Worm (Caenorhabditis elegans) whole organism, L3 larva: Measurements from ENCODE around the gene T19D12.5.

Source experiments
- aly-2 ChIP-seq: fragments of 150-350 bp; optimal IDR thresholded peaks from 2 replicates; lab custom pipeline; 2014; ENCODE audit warnings: missing biosample characterization, missing genetic modification characterization
- ceh-16 ChIP-seq: sonication (generic microtip); optimal IDR thresholded peaks from 2 replicates; lab custom pipeline; 2017; ENCODE audit warnings: missing biosample characterization, missing genetic modification characterization
- ceh-28 ChIP-seq: fragments of 150-350 bp; optimal IDR thresholded peaks from 2 replicates; lab custom pipeline; 2014; ENCODE audit warnings: missing biosample characterization, missing genetic modification reagents, missing genetic modification characterization
- daf-12 ChIP-seq: fragments of 150-350 bp; optimal IDR thresholded peaks from 2 replicates; lab custom pipeline; 2014; ENCODE audit warnings: missing biosample characterization, missing genetic modification reagents, missing genetic modification characterization
- fos-1 ChIP-seq: fragments of 150-350 bp; optimal IDR thresholded peaks from 2 replicates; lab custom pipeline; 2014; ENCODE audit warnings: missing biosample characterization, missing genetic modification characterization
- jun-1 ChIP-seq: fragments of 150-350 bp; optimal IDR thresholded peaks from 2 replicates; lab custom pipeline; 2014; ENCODE audit warnings: missing biosample characterization, missing genetic modification reagents, missing genetic modification characterization
- lin-39 ChIP-seq: fragments of 150-350 bp; optimal IDR thresholded peaks from 2 replicates; lab custom pipeline; 2018; ENCODE audit warnings: missing biosample characterization, missing genetic modification reagents, missing genetic modification characterization
- nfya-1 ChIP-seq: sonication (generic microtip); optimal IDR thresholded peaks from 2 replicates; lab custom pipeline; 2017; ENCODE audit warnings: missing genetic modification characterization, mild to moderate bottlenecking, missing compliant biosample characterization, antibody characterized with exemption, moderate library complexity; ENCODE audit not compliant: insufficient read depth
- nhr-28 ChIP-seq: fragments of 150-350 bp; optimal IDR thresholded peaks from 2 replicates; lab custom pipeline; 2014; ENCODE audit warnings: missing biosample characterization, missing genetic modification characterization
- snpc-4 ChIP-seq: fragments of 150-350 bp; optimal IDR thresholded peaks from 2 replicates; lab custom pipeline; 2014; ENCODE audit warnings: missing biosample characterization, missing genetic modification characterization

DNA sequence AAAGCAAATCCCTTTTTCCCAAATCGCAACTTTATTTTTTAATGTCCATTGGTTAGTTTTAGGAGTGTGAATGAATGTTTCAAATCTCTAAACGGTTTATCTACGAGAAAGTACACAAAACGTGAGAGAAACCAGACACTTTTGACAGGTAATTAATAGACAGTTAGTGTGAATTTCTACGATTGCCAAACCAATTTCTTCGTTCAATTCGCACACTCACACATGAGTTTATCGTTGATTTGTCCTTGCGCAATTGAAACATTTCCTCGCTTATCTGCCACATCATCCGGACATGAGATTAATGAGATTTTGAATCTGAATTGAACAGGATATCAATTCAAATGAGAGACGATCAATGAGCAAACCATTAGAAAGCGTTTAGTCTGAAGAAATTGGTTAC is 25.8 kb downstream of the T19D12.5 start:
- TF ChIP-seq aly-2 = no peak
- no peak for TF ChIP-seq snpc-4 (tag; lab: Kevin White, UChicago)
- no peak for TF ChIP-seq lin-39
- no peak for TF ChIP-seq ceh-16 (tag; lab: Kevin White, UChicago)
- no peak for TF ChIP-seq nfya-1 (tag; lab: Kevin White, UChicago)
- no peak for TF ChIP-seq daf-12 (tag; lab: Kevin White, UChicago)
- TF ChIP-seq jun-1 (tag; lab: Kevin White, UChicago) = no peak
- no peak for TF ChIP-seq fos-1 (tag; lab: Kevin White, UChicago)
- no peak for TF ChIP-seq nhr-28 (tag; lab: Kevin White, UChicago)
- no peak for TF ChIP-seq ceh-28 (tag; lab: Kevin White, UChicago)
